Worm (Caenorhabditis elegans): Measurements from ENCODE around the gene K12H4.3.

- TF ChIP-seq lin-39 (tag; optimal IDR thresholded peaks at IDR 0.05), result no peak
- TF ChIP-seq dmd-4 (tag; optimal IDR thresholded peaks at IDR 0.05), result no peak
- no peak for TF ChIP-seq elt-1 (tag; optimal IDR thresholded peaks at IDR 0.05)
- peak; percentile 61 for TF ChIP-seq F13H6.1 (tag; optimal IDR thresholded peaks at IDR 0.05)
- no peak for TF ChIP-seq elt-3 (tag; optimal IDR thresholded peaks at IDR 0.05)
- peak; percentile 51 for TF ChIP-seq lin-11 (tag; optimal IDR thresholded peaks at IDR 0.05)
- no peak for TF ChIP-seq nhr-11 (tag; optimal IDR thresholded peaks at IDR 0.05)
- no peak for TF ChIP-seq blmp-1 (tag; optimal IDR thresholded peaks at IDR 0.05; ENCODE audit: insufficient read depth)
- TF ChIP-seq unc-62 (GFP tag; optimal IDR thresholded peaks at IDR 0.05), result no peak
- no peak for TF ChIP-seq ama-1 (optimal IDR thresholded peaks at IDR 0.05)
- no peak for TF ChIP-seq Y55F3AM.14 (GFP tag; optimal IDR thresholded peaks at IDR 0.05)
- TF ChIP-seq lin-13 (GFP tag; optimal IDR thresholded peaks at IDR 0.05), result peak; percentile 85
- no peak for TF ChIP-seq mdl-1 (tag; optimal IDR thresholded peaks at IDR 0.05)
These were observed 25.0 kb upstream of the K12H4.3 start, which contains the start of gene lin-36 for ce11 chrIII:8020823-8021332.

All from whole organism, L2 larva.